Worm (Caenorhabditis elegans): ENCODE results near the gene BE10.3.

- TF ChIP-seq egl-27 (tag; optimal IDR thresholded peaks at IDR 0.05) (no peak), nhr-71 (tag; optimal IDR thresholded peaks at IDR 0.05) (peak; percentile 22), rnt-1 (tag; optimal IDR thresholded peaks at IDR 0.05) (no peak)
Observed at ce11 chrIII:12842858-12843257, 35.0 kb downstream of the BE10.3 start.
